Worm (Caenorhabditis elegans) whole organism, L2 larva: ENCODE data around the gene C27A2.8.

Source experiments
- F13H6.1 ChIP-seq: sonication (generic microtip); optimal IDR thresholded peaks from 2 replicates; lab custom pipeline; 2016; ENCODE audit warnings: missing genetic modification characterization, missing compliant biosample characterization
- R02D3.7 ChIP-seq: fragments of 150-350 bp; optimal IDR thresholded peaks from 2 replicates; lab custom pipeline; 2014; ENCODE audit warnings: missing biosample characterization, missing genetic modification characterization
- ZK546.5 ChIP-seq: sonication (generic microtip); optimal IDR thresholded peaks from 2 replicates; lab custom pipeline; 2017; ENCODE audit warnings: missing biosample characterization, missing genetic modification characterization
- alr-1 ChIP-seq: fragments of 150-350 bp; optimal IDR thresholded peaks from 2 replicates; lab custom pipeline; 2014; ENCODE audit warnings: missing biosample characterization, missing genetic modification characterization
- aly-2 ChIP-seq: fragments of 150-350 bp; optimal IDR thresholded peaks from 2 replicates; lab custom pipeline; 2014; ENCODE audit warnings: missing biosample characterization, missing genetic modification characterization
- ama-1 ChIP-seq: fragments of 150-350 bp; optimal IDR thresholded peaks from 2 replicates; lab custom pipeline; 2018; ENCODE audit warnings: inconsistent platforms
- blmp-1 ChIP-seq: sonication (generic microtip); optimal IDR thresholded peaks from 2 replicates; lab custom pipeline; 2017; ENCODE audit warnings: missing genetic modification characterization, mild to moderate bottlenecking, missing compliant biosample characterization, antibody characterized with exemption, moderate library complexity; ENCODE audit not compliant: insufficient read depth
- ceh-16 ChIP-seq: fragments of 150-350 bp; optimal IDR thresholded peaks from 2 replicates; lab custom pipeline; 2014; ENCODE audit warnings: missing biosample characterization, missing genetic modification characterization
- ceh-82 ChIP-seq: fragments of 150-350 bp; optimal IDR thresholded peaks from 2 replicates; lab custom pipeline; 2014; ENCODE audit warnings: missing biosample characterization, missing genetic modification characterization
- fos-1 ChIP-seq: fragments of 150-350 bp; optimal IDR thresholded peaks from 2 replicates; lab custom pipeline; 2014; ENCODE audit warnings: missing biosample characterization, missing genetic modification characterization
- lsy-2 ChIP-seq, 2 experiments: fragments of 150-350 bp in 1 of 2; sonication (generic microtip) in 1 of 2; optimal IDR thresholded peaks; 2 replicates each; lab custom pipeline; 2014 to 2017; ENCODE audit warnings: missing biosample characterization in 2 of 2, missing genetic modification characterization in 2 of 2
- unc-62 ChIP-seq: fragments of 150-350 bp; optimal IDR thresholded peaks from 2 replicates; lab custom pipeline; 2014; ENCODE audit warnings: missing biosample characterization, missing genetic modification reagents, missing genetic modification characterization

DNA sequence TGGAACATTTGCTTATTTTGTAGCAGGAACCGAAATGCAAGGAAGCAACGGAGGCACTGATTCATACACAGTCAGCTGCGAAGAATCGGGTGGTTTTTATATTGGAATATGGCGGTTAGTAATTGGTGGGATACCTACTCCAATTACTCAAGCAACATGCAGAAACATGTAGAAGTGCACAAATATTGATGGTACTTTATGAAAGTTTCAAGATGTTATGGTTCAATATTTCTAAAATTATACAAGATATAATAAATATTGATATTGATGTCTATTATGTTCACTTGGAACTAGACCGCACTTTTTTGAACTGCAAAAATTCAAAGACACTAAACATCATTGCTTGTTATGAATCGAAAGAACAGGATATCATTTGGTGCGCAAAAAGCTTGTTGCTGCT lies 26.1 kb upstream of the C27A2.8 start, which contains the start of gene C04G6.13:
- TF ChIP-seq ceh-82 (tag; lab: Kevin White, UChicago): no peak
- no peak for TF ChIP-seq lsy-2 (tag; optimal IDR thresholded peaks at IDR 0.05; lab: Kevin White, UChicago)
- no peak for TF ChIP-seq fos-1 (tag; lab: Kevin White, UChicago)
- TF ChIP-seq ZK546.5 (tag; lab: Kevin White, UChicago): no peak
- no peak for TF ChIP-seq unc-62 (GFP tag; lab: Kevin White, UChicago)
- no peak for TF ChIP-seq ama-1 (lab: Kevin White, UChicago)
- no peak for TF ChIP-seq alr-1
- no peak for TF ChIP-seq ceh-16 (tag; lab: Kevin White, UChicago)
- TF ChIP-seq F13H6.1 (tag; lab: Kevin White, UChicago): no peak
- TF ChIP-seq R02D3.7: no peak
- no peak for TF ChIP-seq blmp-1
- no peak for TF ChIP-seq aly-2 (tag; lab: Kevin White, UChicago)
